Fruit fly (Drosophila melanogaster) Kc167 (cell line): ENCODE results near the gene btz.

ENCODE experiments used
- Myc ChIP-seq: fragments of >200 bp; optimal IDR thresholded peaks from 2 replicates; lab custom pipeline; 2017; ENCODE audit warnings: missing external identifiers
- Sin3A ChIP-seq: fragments of >200 bp; optimal IDR thresholded peaks from 2 replicates; lab custom pipeline; 2018; ENCODE audit warnings: missing external identifiers
- h ChIP-seq: fragments of >200 bp; optimal IDR thresholded peaks from 3 replicates; lab custom pipeline; 2018; ENCODE audit warnings: missing external identifiers
- insv ChIP-seq: fragments of >200 bp; optimal IDR thresholded peaks from 3 replicates; lab custom pipeline; 2018; ENCODE audit warnings: missing external identifiers
- psq ChIP-seq: fragments of >200 bp; optimal IDR thresholded peaks from 2 replicates; lab custom pipeline; 2017; ENCODE audit warnings: missing external identifiers
- ttk ChIP-seq: sonication (Bioruptor generic); optimal IDR thresholded peaks from 2 replicates; lab custom pipeline; 2017; ENCODE audit warnings: missing external identifiers

The btz gene

dm6 chr3R:27736367-27737005 lies 36.3 kb downstream of the btz start, which contains the start of gene Ets98B:
Gene Ets98B, plus strand, starts transcription at chr3R:27736538.
- TF ChIP-seq Myc (lab: Kevin White, UChicago), result no peak
- TF ChIP-seq Sin3A (lab: Kevin White, UChicago), result no peak
- TF ChIP-seq insv (lab: Kevin White, UChicago), result no peak

dm6 chr3R:27737038-27737437 lies 36.9 kb downstream of the btz start:
- TF ChIP-seq Sin3A (lab: Kevin White, UChicago) (no peak), Myc (lab: Kevin White, UChicago) (no peak), ttk (lab: Kevin White, UChicago) (no peak), insv (lab: Kevin White, UChicago) (no peak), h (no peak), psq (no peak)

- TF ChIP-seq h (no peak), Sin3A (lab: Kevin White, UChicago) (no peak), Myc (lab: Kevin White, UChicago) (no peak), insv (lab: Kevin White, UChicago) (no peak), psq (no peak), ttk (lab: Kevin White, UChicago) (no peak)
Observed at dm6 chr3R:27738287-27738686, 38.1 kb downstream of the btz start.

- no peak for TF ChIP-seq h
- no peak for TF ChIP-seq Sin3A (lab: Kevin White, UChicago)
- no peak for TF ChIP-seq Myc (lab: Kevin White, UChicago)
- no peak for TF ChIP-seq ttk (lab: Kevin White, UChicago)
- TF ChIP-seq insv (lab: Kevin White, UChicago), result no peak
- no peak for TF ChIP-seq psq
Observed at dm6 chr3R:27739999-27740398, 39.8 kb downstream of the btz start.

- no peak for TF ChIP-seq insv (lab: Kevin White, UChicago)
- TF ChIP-seq psq, result no peak
- no peak for TF ChIP-seq h
- no peak for TF ChIP-seq Myc (lab: Kevin White, UChicago)
- TF ChIP-seq ttk (lab: Kevin White, UChicago), result no peak
- no peak for TF ChIP-seq Sin3A (lab: Kevin White, UChicago)
Observed at dm6 chr3R:27740692-27741091, 40.5 kb downstream of the btz start.
